Fruit fly (Drosophila melanogaster): Measurements from ENCODE around the gene CG43760.

DNA sequence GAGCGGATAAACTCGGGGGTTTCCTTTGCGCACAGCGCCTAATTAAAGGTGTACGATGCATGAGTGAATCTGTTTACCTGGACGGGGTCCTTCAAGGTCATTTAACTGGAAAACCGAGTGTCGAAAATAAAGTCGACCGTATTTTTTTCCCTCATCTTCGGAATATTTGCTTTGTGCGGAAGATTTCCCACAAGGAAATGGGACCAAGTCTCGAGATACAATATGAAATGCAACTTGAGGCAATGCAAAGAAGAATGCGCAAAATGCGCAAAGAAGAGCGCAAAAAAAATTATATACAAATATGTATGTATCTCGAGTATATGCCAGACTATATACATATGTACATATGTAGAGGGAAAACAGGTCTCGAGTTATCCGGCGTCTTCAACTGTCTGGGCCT is 33.7 kb downstream of the CG43760 start:
- no peak for TF ChIP-seq ovo (GFP tag; optimal IDR thresholded peaks at IDR 0.05)
- no peak for TF ChIP-seq pad (GFP tag; optimal IDR thresholded peaks at IDR 0.05)
- TF ChIP-seq CG11617 (GFP tag; optimal IDR thresholded peaks at IDR 0.05), result no peak
